Worm (Caenorhabditis elegans) whole organism, early embryonic: ENCODE measurements around the gene C45B11.6.

Source experiments
- B0310.2 ChIP-seq: sonication (generic microtip); optimal IDR thresholded peaks from 2 replicates; lab custom pipeline; 2016; ENCODE audit warnings: mild to moderate bottlenecking, missing genetic modification characterization, missing compliant biosample characterization
- ama-1 ChIP-seq: fragments of 150-350 bp; optimal IDR thresholded peaks from 2 replicates; lab custom pipeline; 2014
- ceh-13 ChIP-seq: fragments of 200-800 bp; sonication (Bioruptor generic); optimal IDR thresholded peaks from 2 replicates; lab custom pipeline; 2018; ENCODE audit warnings: mild to moderate bottlenecking, missing genetic modification characterization, missing compliant biosample characterization
- ets-7 ChIP-seq: sonication (generic microtip); optimal IDR thresholded peaks from 2 replicates; lab custom pipeline; 2016; ENCODE audit warnings: missing genotype, missing genetic modification characterization, missing compliant biosample characterization
- flt-1 ChIP-seq: fragments of 200-800 bp; sonication (Bioruptor generic); IDR thresholded peaks from 2 replicates; pipeline ENCODE4 v1.3.6; 2022; ENCODE audit warnings: missing genetic modification characterization, missing compliant biosample characterization
- hmbx-1 ChIP-seq: sonication (generic microtip); optimal IDR thresholded peaks from 2 replicates; lab custom pipeline; 2016; ENCODE audit warnings: mild to moderate bottlenecking, missing genetic modification characterization, missing compliant biosample characterization
- hmg-4 ChIP-seq: fragments of 200-800 bp; sonication (Bioruptor generic); optimal IDR thresholded peaks from 2 replicates; lab custom pipeline; 2018; ENCODE audit warnings: mild to moderate bottlenecking, missing genetic modification characterization, missing compliant biosample characterization
- pes-1 ChIP-seq: fragments of 200-800 bp; sonication (Bioruptor generic); IDR thresholded peaks from 2 replicates; pipeline ENCODE4 v1.3.6; 2022; ENCODE audit warnings: missing genetic modification reagents, missing genetic modification characterization, missing compliant biosample characterization
- tbx-37 ChIP-seq: fragments of 200-800 bp; sonication (Bioruptor generic); conservative IDR thresholded peaks from 2 replicates; pipeline ENCODE4 v1.3.6; 2022; ENCODE audit warnings: missing genetic modification reagents, missing genetic modification characterization, missing compliant biosample characterization
- tra-4 ChIP-seq: sonication (generic microtip); optimal IDR thresholded peaks from 2 replicates; lab custom pipeline; 2017; ENCODE audit warnings: missing genetic modification characterization, missing compliant biosample characterization

ce11 chrV:11039379-11039954, 4.4 kb upstream of the C45B11.6 start, which contains the start of gene pak-2:
- no peak for TF ChIP-seq hmbx-1 (tag; lab: Kevin White, UChicago)
- 0 out of 2 replicates have a peak, but pooled peaks have one; percentile 22 for TF ChIP-seq tbx-37 (GFP tag; lab: Robert Waterston, UW)
- TF ChIP-seq ama-1 (lab: Kevin White, UChicago), result no peak
- no peak for TF ChIP-seq flt-1
- peak; percentile 25 for TF ChIP-seq ceh-13 (GFP tag; lab: Kevin White, UChicago)
- TF ChIP-seq pes-1 (GFP tag; lab: Robert Waterston, UW), result no peak
- TF ChIP-seq hmg-4 (GFP tag; lab: Kevin White, UChicago), result no peak
- TF ChIP-seq B0310.2 (tag; lab: Kevin White, UChicago), result peak; percentile 38
- no peak for TF ChIP-seq tra-4 (tag; lab: Kevin White, UChicago)
- peak; percentile 74 for TF ChIP-seq ets-7
